Fruit fly (Drosophila melanogaster): Measurements from ENCODE around the gene CG7990.

CG7990 gene

DNA sequence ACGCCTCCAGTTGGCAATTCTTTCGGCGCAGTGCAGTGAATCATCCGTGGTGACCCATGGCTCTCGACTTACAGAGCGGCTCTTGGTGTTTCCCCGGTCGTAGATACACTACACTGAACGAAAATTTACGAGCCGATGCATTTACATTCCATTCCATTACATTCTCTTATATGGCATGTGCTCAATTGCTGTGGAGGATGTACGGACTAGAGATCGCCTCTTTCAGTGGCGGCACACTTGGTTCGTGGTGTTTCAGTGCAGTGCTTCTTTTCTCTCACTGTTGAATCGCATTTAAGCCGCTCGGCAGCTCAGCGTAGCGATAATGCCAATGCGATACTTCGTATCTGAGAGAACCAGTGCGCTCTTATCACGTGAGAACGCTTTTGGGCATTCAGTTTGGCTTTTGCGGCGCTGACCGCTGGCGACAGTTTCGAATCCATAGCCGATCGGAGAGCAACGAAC is 14.1 kb downstream of the CG7990 start, which contains the start of gene Mec2 (continued):
- TF ChIP-seq CG13894 (tag; optimal IDR thresholded peaks at IDR 0.05) (no peak), otp (GFP tag; IDR thresholded peaks at IDR 0.05) (0 out of 3 replicates have a peak, but pooled peaks have one; percentile 51), D19A (tag; optimal IDR thresholded peaks at IDR 0.05) (no peak), CG17829 (tag; optimal IDR thresholded peaks at IDR 0.05) (peak; percentile 12), CG10979 (tag; optimal IDR thresholded peaks at IDR 0.05) (peak; percentile 39), CG1602 (GFP tag; optimal IDR thresholded peaks at IDR 0.05) (peak; percentile 12), shn (GFP tag; optimal IDR thresholded peaks at IDR 0.05) (peak; percentile 65), CG14860 (GFP tag; IDR thresholded peaks at IDR 0.05; ENCODE audit: partially characterized antibody) (no peak), CG43689 (GFP tag; IDR thresholded peaks at IDR 0.05) (no peak), CG2875 (GFP tag; optimal IDR thresholded peaks at IDR 0.05) (peak; percentile 43), toy (GFP tag; IDR thresholded peaks at IDR 0.05) (no peak), CG1529 (GFP tag; optimal IDR thresholded peaks at IDR 0.05) (peak; percentile 12), Mes4 (GFP tag; optimal IDR thresholded peaks at IDR 0.05) (peak; percentile 17), oc (tag; optimal IDR thresholded peaks at IDR 0.05) (no peak), ERR (GFP tag; optimal IDR thresholded peaks at IDR 0.05) (no peak), sens (GFP tag) (peak; percentile 86), CG15696 (tag; optimal IDR thresholded peaks at IDR 0.05) (no peak), Taf1 (GFP tag; IDR thresholded peaks at IDR 0.05) (no peak), CG5180 (GFP tag; optimal IDR thresholded peaks at IDR 0.05) (no peak), zen2 (GFP tag; IDR thresholded peaks at IDR 0.05; ENCODE audit: partially characterized antibody) (no peak), sim (GFP tag; IDR thresholded peaks at IDR 0.05) (no peak), CG7839 (tag; optimal IDR thresholded peaks at IDR 0.05) (peak; percentile 73), CG30431 (GFP tag; optimal IDR thresholded peaks at IDR 0.05) (no peak), Drgx (GFP tag; IDR thresholded peaks at IDR 0.05) (peak; percentile 72), CG17328 (GFP tag; IDR thresholded peaks at IDR 0.05) (peak; percentile 62), E2f1 (GFP tag; IDR thresholded peaks at IDR 0.05) (peak; percentile 56), salm (tag; optimal IDR thresholded peaks at IDR 0.05) (no peak), Six4 (GFP tag; optimal IDR thresholded peaks at IDR 0.05) (no peak), sd (tag; optimal IDR thresholded peaks at IDR 0.05) (peak; percentile 46), CG3847 (GFP tag; IDR thresholded peaks at IDR 0.05) (peak; percentile 39; the same call in 1 of the 2 replicates), Ravus (GFP tag; IDR thresholded peaks at IDR 0.05) (no peak), CG11504 (tag; optimal IDR thresholded peaks at IDR 0.05) (no peak), CG6813 (GFP tag; optimal IDR thresholded peaks at IDR 0.05) (no peak), CG11695 (GFP tag; IDR thresholded peaks at IDR 0.05) (0 out of 3 replicates have a peak, but pooled peaks have one; percentile 18), CG31365 (tag; optimal IDR thresholded peaks at IDR 0.05) (no peak), CG13424 (tag; optimal IDR thresholded peaks at IDR 0.05) (peak; percentile 1), CG34224 (GFP tag; IDR thresholded peaks at IDR 0.05; ENCODE audit: partially characterized antibody) (no peak), bowl (GFP tag; IDR thresholded peaks at IDR 0.05) (0 out of 2 replicates have a peak, but pooled peaks have one; percentile 14), Gug (GFP tag; IDR thresholded peaks at IDR 0.05) (peak; percentile 50; the same call in 3 of the 4 replicates), Dek (tag; optimal IDR thresholded peaks at IDR 0.05) (peak; percentile 47), Blimp-1 (GFP tag; optimal IDR thresholded peaks at IDR 0.05) (peak; percentile 42), CG4820 (GFP tag; optimal IDR thresholded peaks at IDR 0.05) (peak; percentile 24), dpn (GFP tag; optimal IDR thresholded peaks at IDR 0.05) (peak; percentile 9 to 79), CG2678 (tag; optimal IDR thresholded peaks at IDR 0.05) (no peak), ranshi (GFP tag; IDR thresholded peaks at IDR 0.05) (0 out of 2 replicates have a peak, but pooled peaks have one; percentile 34), ato (GFP tag; IDR thresholded peaks at IDR 0.05; ENCODE audit: partially characterized antibody) (no peak), CG13296 (GFP tag; optimal IDR thresholded peaks at IDR 0.05) (no peak), CG15073 (GFP tag; optimal IDR thresholded peaks at IDR 0.05) (no peak), cwo (GFP tag; optimal IDR thresholded peaks at IDR 0.05) (no peak), CG4617 (GFP tag; optimal IDR thresholded peaks at IDR 0.05; ENCODE audit: borderline replicate concordance) (no peak)

Measured in whole organism, embryonic.